Worm (Caenorhabditis elegans): Measurements from ENCODE around the gene C11E4.8.

DNA sequence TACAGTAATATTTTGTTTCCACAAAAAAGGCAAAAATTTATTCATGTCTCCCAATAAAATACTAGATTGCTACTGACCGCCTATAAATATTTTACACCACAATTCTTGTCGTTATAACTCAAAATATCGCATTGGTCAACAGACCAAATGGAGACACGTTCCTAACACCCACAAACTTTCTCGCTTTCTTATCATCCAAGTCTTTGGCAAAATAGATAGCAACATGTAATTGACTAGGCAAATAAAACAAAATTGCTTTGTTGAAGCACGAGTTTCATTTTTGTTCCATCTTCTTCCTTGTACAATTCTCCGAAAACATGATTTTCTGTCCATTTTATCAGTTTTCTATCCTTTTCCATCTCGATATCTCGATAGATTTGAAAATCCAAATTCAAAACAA lies 17.6 kb upstream of the C11E4.8 start:
- TF ChIP-seq pes-1 (GFP tag; IDR thresholded peaks at IDR 0.05) (no peak), ama-1 (optimal IDR thresholded peaks at IDR 0.05) (no peak), sea-1 (GFP tag; conservative IDR thresholded peaks at IDR 0.05) (no peak), flt-1 (GFP tag; IDR thresholded peaks at IDR 0.05) (no peak), hnd-1 (tag; optimal IDR thresholded peaks at IDR 0.05) (no peak), tbx-11 (GFP tag; IDR thresholded peaks at IDR 0.05) (no peak), F13C5.2 (tag; optimal IDR thresholded peaks at IDR 0.05) (no peak), aly-1 (tag; optimal IDR thresholded peaks at IDR 0.05) (no peak), ets-7 (tag; optimal IDR thresholded peaks at IDR 0.05) (no peak), hmg-4 (GFP tag; optimal IDR thresholded peaks at IDR 0.05) (no peak), tbx-37 (GFP tag; conservative IDR thresholded peaks at IDR 0.05) (no peak), ceh-13 (GFP tag; optimal IDR thresholded peaks at IDR 0.05) (no peak), scrt-1 (GFP tag; IDR thresholded peaks at IDR 0.05) (no peak), hmbx-1 (tag; optimal IDR thresholded peaks at IDR 0.05) (no peak)

All from whole organism, early embryonic.